Fruit fly (Drosophila melanogaster) whole organism, embryonic: ENCODE data around the gene aralar1.

Experiments used
- Antp ChIP-seq: fragments of 200-800 bp; sonication (Bioruptor generic); optimal IDR thresholded peaks from 3 replicates; lab custom pipeline; 2016; ENCODE audit warnings: missing biosample characterization, missing genetic modification characterization
- Bgb ChIP-seq: fragments of 200-800 bp; sonication (Bioruptor generic); IDR thresholded peaks from 2 replicates; pipeline ENCODE4 v1.3.6; 2022; ENCODE audit warnings: missing biosample characterization, missing genetic modification characterization; ENCODE audit not compliant: partially characterized antibody
- CG10209 ChIP-seq: fragments of 200-800 bp; sonication (Bioruptor generic); optimal IDR thresholded peaks from 3 replicates; lab custom pipeline; 2017; ENCODE audit warnings: missing biosample characterization, mild to moderate bottlenecking, missing genetic modification characterization, missing genetic modification reagents
- CG10431 ChIP-seq: fragments of 200-800 bp; sonication (Bioruptor generic); optimal IDR thresholded peaks from 3 replicates; lab custom pipeline; 2018; ENCODE audit warnings: missing biosample characterization, mild to moderate bottlenecking, missing genetic modification characterization
- CG11695 ChIP-seq: fragments of 200-800 bp; sonication (Bioruptor generic); IDR thresholded peaks from 3 replicates; pipeline ENCODE4 v1.3.6; 2022; ENCODE audit warnings: missing biosample characterization, missing genetic modification characterization
- CG13296 ChIP-seq: fragments of 200-800 bp; sonication (Bioruptor generic); optimal IDR thresholded peaks from 3 replicates; lab custom pipeline; 2018; ENCODE audit warnings: missing biosample characterization, mild to moderate bottlenecking, missing genetic modification characterization
- CG34376 ChIP-seq: fragments of 200-800 bp; sonication (Bioruptor generic); optimal IDR thresholded peaks from 2 replicates; lab custom pipeline; 2018; ENCODE audit warnings: missing biosample characterization, mild to moderate bottlenecking, missing genetic modification characterization
- CG34422 ChIP-seq: fragments of 200-800 bp; sonication (Bioruptor generic); IDR thresholded peaks from 3 replicates; pipeline ENCODE4 v1.3.6; 2022; ENCODE audit warnings: missing biosample characterization, missing genetic modification characterization
- CG5953 ChIP-seq: fragments of 200-800 bp; sonication (Bioruptor generic); IDR thresholded peaks from 2 replicates; pipeline ENCODE4 v1.3.6; 2022; ENCODE audit warnings: missing biosample characterization, missing genetic modification characterization
- CG6254 ChIP-seq: fragments of 200-800 bp; sonication (Bioruptor generic); optimal IDR thresholded peaks from 3 replicates; lab custom pipeline; 2017; ENCODE audit warnings: mild to moderate bottlenecking, missing biosample characterization, missing genetic modification reagents, missing genetic modification characterization
- CG7987 ChIP-seq: fragments of 200-800 bp; sonication (Bioruptor generic); optimal IDR thresholded peaks from 2 replicates; lab custom pipeline; 2018; ENCODE audit warnings: missing biosample characterization, mild to moderate bottlenecking, missing genetic modification characterization, moderate library complexity
- D19A ChIP-seq: fragments of 200-800 bp; optimal IDR thresholded peaks from 3 replicates; lab custom pipeline; 2019; ENCODE audit warnings: missing biosample characterization, mild to moderate bottlenecking, missing genetic modification characterization, moderate library complexity
- Dad ChIP-seq: fragments of 200-800 bp; sonication (Bioruptor generic); optimal IDR thresholded peaks from 3 replicates; lab custom pipeline; 2016; ENCODE audit warnings: missing biosample characterization, missing genetic modification characterization
- Deaf1 ChIP-seq: fragments of 200-800 bp; optimal IDR thresholded peaks from 3 replicates; lab custom pipeline; 2019; ENCODE audit warnings: missing biosample characterization, mild to moderate bottlenecking, missing genetic modification characterization, moderate library complexity
- Dll ChIP-seq: fragments of 200-800 bp; sonication (Bioruptor generic); IDR thresholded peaks from 4 replicates; pipeline ENCODE4 v1.3.6; 2022; ENCODE audit warnings: missing biosample characterization, missing genetic modification characterization; ENCODE audit not compliant: partially characterized antibody
- Doc3 ChIP-seq: fragments of 200-800 bp; sonication (Bioruptor generic); IDR thresholded peaks from 3 replicates; pipeline ENCODE4 v1.3.6; 2022; ENCODE audit warnings: missing biosample characterization, missing genetic modification characterization; ENCODE audit not compliant: partially characterized antibody
- E2f2 ChIP-seq: fragments of 200-800 bp; sonication (Bioruptor generic); IDR thresholded peaks from 2 replicates; pipeline ENCODE4 v1.3.6; 2022; ENCODE audit warnings: missing biosample characterization, missing genetic modification characterization
- Eip74EF ChIP-seq, 2 experiments: fragments of 200-800 bp in 1 of 2; fragments of >200 bp in 1 of 2; sonication (Bioruptor generic) in 1 of 2; optimal IDR thresholded peaks; 2 replicates each; lab custom pipeline; 2017 to 2019; ENCODE audit warnings: missing biosample characterization in 2 of 2, missing genetic modification characterization in 2 of 2, mild to moderate bottlenecking in 1 of 2, moderate library complexity in 1 of 2
- HLH3B ChIP-seq: fragments of 200-800 bp; sonication (Bioruptor generic); IDR thresholded peaks from 2 replicates; pipeline ENCODE4 v1.3.6; 2022; ENCODE audit warnings: missing biosample characterization, missing genetic modification characterization
- HLH4C ChIP-seq: fragments of 200-800 bp; sonication (Bioruptor generic); IDR thresholded peaks from 3 replicates; pipeline ENCODE4 v1.3.6; 2022; ENCODE audit warnings: missing biosample characterization, missing genetic modification characterization; ENCODE audit not compliant: partially characterized antibody
- Hmr ChIP-seq: fragments of 200-800 bp; sonication (Bioruptor generic); optimal IDR thresholded peaks from 3 replicates; lab custom pipeline; 2017; ENCODE audit warnings: mild to moderate bottlenecking, missing biosample characterization, missing genetic modification reagents, missing genetic modification characterization
- Opbp ChIP-seq: fragments of 200-800 bp; sonication (Bioruptor generic); IDR thresholded peaks from 3 replicates; pipeline ENCODE4 v1.3.6; 2022; ENCODE audit warnings: missing biosample characterization, missing genetic modification characterization; ENCODE audit not compliant: partially characterized antibody
- Xbp1 ChIP-seq: fragments of 200-800 bp; sonication (Bioruptor generic); optimal IDR thresholded peaks from 3 replicates; lab custom pipeline; 2016; ENCODE audit warnings: missing biosample characterization, mild to moderate bottlenecking, missing genetic modification characterization
- cas ChIP-seq: fragments of 200-800 bp; sonication (Bioruptor generic); IDR thresholded peaks from 2 replicates; pipeline ENCODE4 v1.3.6; 2022; ENCODE audit warnings: missing biosample characterization, missing genetic modification characterization
- ewg ChIP-seq: fragments of 200-800 bp; sonication (Bioruptor generic); optimal IDR thresholded peaks from 3 replicates; lab custom pipeline; 2017; ENCODE audit warnings: mild to moderate bottlenecking, missing biosample characterization, missing genetic modification reagents, missing genetic modification characterization
- gcm ChIP-seq: fragments of 200-800 bp; sonication (Bioruptor generic); optimal IDR thresholded peaks from 2 replicates; lab custom pipeline; 2019; ENCODE audit warnings: missing biosample characterization, mild to moderate bottlenecking, missing genetic modification characterization, moderate library complexity
- gfzf ChIP-seq: fragments of 200-800 bp; sonication (Bioruptor generic); optimal IDR thresholded peaks from 2 replicates; lab custom pipeline; 2016; ENCODE audit warnings: missing biosample characterization, mild to moderate bottlenecking, missing genetic modification characterization, moderate library complexity
- gsb-n ChIP-seq: fragments of 200-800 bp; sonication (Bioruptor generic); optimal IDR thresholded peaks from 3 replicates; lab custom pipeline; 2018; ENCODE audit warnings: missing biosample characterization, mild to moderate bottlenecking, missing genetic modification characterization
- hkb ChIP-seq, 2 experiments: fragments of 200-800 bp in 1 of 2; fragments of >200 bp in 1 of 2; sonication (Bioruptor generic) in 1 of 2; IDR thresholded peaks in 1 of 2; optimal IDR thresholded peaks in 1 of 2; 2 replicates each; pipeline versions ENCODE4 v1.3.6 to Lab custom; 2017 to 2022; ENCODE audit warnings: missing biosample characterization in 1 of 2, missing genetic modification characterization in 1 of 2
- insv ChIP-seq, 2 experiments: fragments of 200-800 bp; sonication (Bioruptor generic); optimal IDR thresholded peaks; 3 replicates each; lab custom pipeline; 2016 to 2018; ENCODE audit warnings: missing biosample characterization in 2 of 2, missing genetic modification characterization in 2 of 2
- lilli ChIP-seq: fragments of 200-800 bp; sonication (Bioruptor generic); optimal IDR thresholded peaks from 3 replicates; lab custom pipeline; 2016; ENCODE audit warnings: missing biosample characterization, missing genetic modification characterization
- lov ChIP-seq, 2 experiments: fragments of 200-800 bp in 1 of 2; fragments of >200 bp in 1 of 2; sonication (Bioruptor generic) in 1 of 2; IDR thresholded peaks in 1 of 2; optimal IDR thresholded peaks in 1 of 2; 2 replicates in 1 of 2; 3 replicates in 1 of 2; pipeline versions ENCODE4 v1.3.6 to Lab custom; 2017 to 2022; ENCODE audit warnings: missing biosample characterization in 1 of 2, missing genetic modification characterization in 1 of 2
- nerfin-1 ChIP-seq: fragments of 200-800 bp; sonication (Bioruptor generic); optimal IDR thresholded peaks from 3 replicates; lab custom pipeline; 2019; ENCODE audit warnings: missing biosample characterization, mild to moderate bottlenecking, missing genetic modification characterization, moderate library complexity
- onecut ChIP-seq: fragments of 200-800 bp; sonication (Bioruptor generic); IDR thresholded peaks from 2 replicates; pipeline ENCODE4 v1.3.6; 2022; ENCODE audit warnings: missing biosample characterization, missing genetic modification characterization
- scrt ChIP-seq: fragments of 200-800 bp; sonication (Bioruptor generic); optimal IDR thresholded peaks from 2 replicates; lab custom pipeline; 2018; ENCODE audit warnings: missing biosample characterization, mild to moderate bottlenecking, missing genetic modification characterization, moderate library complexity
- sd ChIP-seq: fragments of 200-800 bp; sonication (Bioruptor generic); optimal IDR thresholded peaks from 3 replicates; lab custom pipeline; 2018; ENCODE audit warnings: missing biosample characterization, mild to moderate bottlenecking, missing genetic modification characterization, moderate library complexity
- sens ChIP-seq: fragments of 200-800 bp; sonication (Bioruptor generic); peaks from one replicate; lab custom pipeline; 2016; ENCODE audit warnings: missing biosample characterization, missing genetic modification characterization
- sna ChIP-seq: fragments of 200-800 bp; sonication (Bioruptor generic); IDR thresholded peaks from 2 replicates; pipeline ENCODE4 v1.3.6; 2022; ENCODE audit warnings: missing biosample characterization, missing genetic modification characterization; ENCODE audit not compliant: partially characterized antibody
- so ChIP-seq: fragments of 200-800 bp; sonication (Bioruptor generic); IDR thresholded peaks from 3 replicates; pipeline ENCODE4 v1.3.6; 2022; ENCODE audit warnings: missing biosample characterization, missing genetic modification characterization
- sqz ChIP-seq: fragments of 200-800 bp; sonication (Bioruptor generic); optimal IDR thresholded peaks from 3 replicates; lab custom pipeline; 2018; ENCODE audit warnings: missing biosample characterization, mild to moderate bottlenecking, missing genetic modification characterization
- ssp ChIP-seq: fragments of 200-800 bp; sonication (Bioruptor generic); IDR thresholded peaks from 2 replicates; pipeline ENCODE4 v1.3.6; 2022; ENCODE audit warnings: missing biosample characterization, missing genetic modification characterization
- tap ChIP-seq: fragments of 200-800 bp; optimal IDR thresholded peaks from 3 replicates; lab custom pipeline; 2019; ENCODE audit warnings: missing biosample characterization, mild to moderate bottlenecking, missing genetic modification characterization, moderate library complexity
- toy ChIP-seq: fragments of 200-800 bp; sonication (Bioruptor generic); IDR thresholded peaks from 2 replicates; pipeline ENCODE4 v1.3.6; 2022; ENCODE audit warnings: missing biosample characterization, missing genetic modification characterization
- usp ChIP-seq: fragments of >200 bp; optimal IDR thresholded peaks from 2 replicates; lab custom pipeline; 2017; ENCODE audit warnings: missing biosample characterization, missing genetic modification characterization
- wek ChIP-seq: fragments of 200-800 bp; sonication (Bioruptor generic); optimal IDR thresholded peaks from 3 replicates; lab custom pipeline; 2018; ENCODE audit warnings: missing biosample characterization, mild to moderate bottlenecking, missing genetic modification characterization, moderate library complexity
- zen2 ChIP-seq: fragments of 200-800 bp; sonication (Bioruptor generic); IDR thresholded peaks from 3 replicates; pipeline ENCODE4 v1.3.6; 2022; ENCODE audit warnings: missing biosample characterization, missing genetic modification characterization; ENCODE audit not compliant: partially characterized antibody

The aralar1 gene

DNA sequence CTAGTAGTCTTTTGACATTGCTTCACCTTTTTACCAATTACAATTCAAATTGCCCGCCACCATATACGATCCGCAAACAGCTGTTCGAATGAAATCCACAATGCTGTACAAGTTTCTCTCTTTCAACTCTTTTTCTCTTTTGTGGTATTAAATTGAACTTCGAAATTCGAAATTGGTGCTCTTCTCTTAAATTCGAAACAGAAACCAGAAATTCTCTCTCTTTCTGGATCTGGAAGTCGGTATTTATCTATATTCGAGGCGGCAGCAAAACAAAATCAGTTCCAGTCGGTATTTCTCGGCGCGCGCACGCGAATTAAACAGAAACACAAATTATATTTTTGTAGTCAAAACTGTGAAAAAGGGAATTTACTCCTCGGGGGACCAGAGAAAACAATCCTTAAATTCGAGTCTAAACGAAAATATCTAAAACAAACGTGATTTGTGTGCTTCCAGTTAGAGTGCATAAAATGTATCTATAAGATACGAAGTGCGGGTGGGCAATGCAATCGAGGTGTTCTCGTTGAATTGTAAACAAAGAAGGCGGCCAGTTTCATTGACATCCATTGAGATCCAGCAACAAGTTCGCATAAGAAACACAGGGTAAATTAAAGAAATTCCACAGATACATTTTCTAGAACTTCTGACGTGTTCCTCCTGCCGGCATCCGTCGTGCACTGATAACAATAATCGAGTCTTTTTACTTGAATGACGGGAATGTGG is 10.3 kb upstream of the aralar1 start, which contains the start of gene PH4alphaEFB:
PH4alphaEFB (plus strand) TSS at position 276 of the 720 bp plus-strand sequence.
- peak; percentile 6 for TF ChIP-seq CG13296
- TF ChIP-seq CG10431 (GFP tag; lab: Kevin White, UChicago) = peak; percentile 5
- TF ChIP-seq E2f2 (GFP tag; lab: Robert Waterston, UW) = peak; percentile 92
- no peak for TF ChIP-seq sqz (GFP tag; lab: Kevin White, UChicago)
- TF ChIP-seq ewg (GFP tag; lab: Kevin White, UChicago) = peak; percentile 76
- peak; percentile 0 for TF ChIP-seq Hmr
- TF ChIP-seq toy = no peak
- TF ChIP-seq CG34376 (GFP tag; lab: Kevin White, UChicago) = peak; percentile 74
- peak; percentile 8 for TF ChIP-seq CG7987 (GFP tag; lab: Kevin White, UChicago)
- TF ChIP-seq HLH3B (GFP tag; lab: Robert Waterston, UW) = no peak
- TF ChIP-seq zen2 (GFP tag; lab: Robert Waterston, UW) = peak; percentile 54; the same call in 2 of the 3 replicates
- TF ChIP-seq scrt (GFP tag; lab: Kevin White, UChicago) = peak; percentile 84
- TF ChIP-seq lov (optimal IDR thresholded peaks at IDR 0.05; lab: Kevin White, UChicago) = no peak
- no peak for TF ChIP-seq lov (GFP tag; IDR thresholded peaks at IDR 0.05; lab: Robert Waterston, UW)
- 0 out of 3 replicates have a peak, but pooled peaks have one; percentile 37 for TF ChIP-seq HLH4C (GFP tag; lab: Robert Waterston, UW)
- TF ChIP-seq so (GFP tag; lab: Robert Waterston, UW) = peak; percentile 10; the same call in 1 of the 3 replicates
- TF ChIP-seq nerfin-1 (tag; lab: Kevin White, UChicago) = peak; percentile 56
- TF ChIP-seq Dll = peak; percentile 22; the same call in 1 of the 4 replicates
- peak; percentile 59 for TF ChIP-seq Deaf1 (tag; lab: Kevin White, UChicago)
- no peak for TF ChIP-seq Antp
- TF ChIP-seq Opbp (GFP tag; lab: Robert Waterston, UW) = 0 out of 3 replicates have a peak, but pooled peaks have one; percentile 22
- TF ChIP-seq lilli (GFP tag; lab: Kevin White, UChicago) = no peak
- no peak for TF ChIP-seq CG6254 (GFP tag; lab: Kevin White, UChicago)
- no peak for TF ChIP-seq usp (GFP tag; lab: Kevin White, UChicago)
- peak; percentile 33 for TF ChIP-seq gfzf (GFP tag; lab: Kevin White, UChicago)
- no peak for TF ChIP-seq Doc3 (GFP tag; lab: Robert Waterston, UW)
- peak in 1 of 2 experiments; percentile 51 for TF ChIP-seq insv (GFP tag; optimal IDR thresholded peaks at IDR 0.05; lab: Kevin White, UChicago)
- TF ChIP-seq Eip74EF (GFP tag; optimal IDR thresholded peaks at IDR 0.05; lab: Kevin White, UChicago) = peak in 1 of 2 experiments; percentile 34
- TF ChIP-seq hkb (optimal IDR thresholded peaks at IDR 0.05; lab: Kevin White, UChicago) = no peak
- TF ChIP-seq hkb (GFP tag; IDR thresholded peaks at IDR 0.05; lab: Robert Waterston, UW) = peak; percentile 34; the same call in 1 of the 2 replicates
- TF ChIP-seq ssp (GFP tag; lab: Robert Waterston, UW) = no peak
- TF ChIP-seq gsb-n = peak; percentile 78
- TF ChIP-seq CG34422 (GFP tag; lab: Robert Waterston, UW) = peak; percentile 56; the same call in 2 of the 3 replicates
- TF ChIP-seq sna (GFP tag; lab: Robert Waterston, UW) = 0 out of 2 replicates have a peak, but pooled peaks have one; percentile 12
- 0 out of 2 replicates have a peak, but pooled peaks have one; percentile 15 for TF ChIP-seq CG5953 (GFP tag; lab: Robert Waterston, UW)
- peak; percentile 43 for TF ChIP-seq D19A (tag; lab: Kevin White, UChicago)
- peak; percentile 94 for TF ChIP-seq sens
- no peak for TF ChIP-seq CG10209 (GFP tag; lab: Kevin White, UChicago)
- peak; percentile 47; the same call in 1 of the 2 replicates for TF ChIP-seq Bgb
- peak; percentile 5 for TF ChIP-seq tap
- peak; percentile 5 for TF ChIP-seq Xbp1 (GFP tag; lab: Kevin White, UChicago)
- TF ChIP-seq CG11695 (GFP tag; lab: Robert Waterston, UW) = 0 out of 3 replicates have a peak, but pooled peaks have one; percentile 21
- peak; percentile 57 for TF ChIP-seq sd
- peak; percentile 3 for TF ChIP-seq wek (GFP tag; lab: Kevin White, UChicago)
- TF ChIP-seq gcm (GFP tag; lab: Kevin White, UChicago) = peak; percentile 64
- TF ChIP-seq cas (GFP tag; lab: Robert Waterston, UW) = no peak
- TF ChIP-seq onecut (GFP tag; lab: Robert Waterston, UW) = peak; percentile 29; the same call in 1 of the 2 replicates
- TF ChIP-seq Dad (GFP tag; lab: Kevin White, UChicago) = no peak
